Fruit fly (Drosophila melanogaster): ENCODE results near the gene Exd2.

DNA sequence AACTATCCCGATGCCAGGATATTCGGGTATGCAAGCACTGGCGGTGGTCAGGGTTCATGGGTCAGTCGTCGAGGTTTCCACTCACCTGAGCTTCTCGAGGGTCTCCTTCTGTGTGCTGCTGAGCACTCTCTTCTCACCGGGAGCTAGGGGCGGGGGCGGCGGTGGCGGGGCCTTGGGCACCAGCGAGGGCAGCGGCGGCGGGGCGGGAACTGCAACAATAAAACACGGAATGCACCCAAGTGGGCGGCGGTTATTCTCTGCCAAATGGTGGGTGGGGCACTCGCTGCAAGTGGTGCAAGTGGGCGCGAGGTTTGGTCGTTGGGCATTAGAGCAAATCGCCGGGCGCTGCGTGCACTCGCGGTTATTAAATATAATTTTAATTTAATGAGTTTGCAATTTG is 5.5 kb upstream of the Exd2 start:
- no peak for TF ChIP-seq bab1 (GFP tag; optimal IDR thresholded peaks at IDR 0.05)
- TF ChIP-seq cic (GFP tag; optimal IDR thresholded peaks at IDR 0.05) = no peak
- TF ChIP-seq tj (GFP tag; optimal IDR thresholded peaks at IDR 0.05) = no peak

Data from whole organism, adult.